Fruit fly (Drosophila melanogaster) whole organism, pupa: Measurements from ENCODE around the gene Caf1-55.

ENCODE experiments used
- CG12605 ChIP-seq: fragments of 200-800 bp; sonication (Bioruptor generic); IDR thresholded peaks from 2 replicates; pipeline ENCODE4 v1.3.6; 2022; ENCODE audit warnings: missing biosample characterization, missing genetic modification characterization
- CG13204 ChIP-seq: fragments of 200-800 bp; sonication (Bioruptor generic); optimal IDR thresholded peaks from 2 replicates; lab custom pipeline; 2018; ENCODE audit warnings: missing biosample characterization, mild to moderate bottlenecking, missing genetic modification characterization, moderate library complexity
- CG15710 ChIP-seq: fragments of 200-800 bp; sonication (Bioruptor generic); optimal IDR thresholded peaks from 2 replicates; lab custom pipeline; 2018; ENCODE audit warnings: missing biosample characterization, mild to moderate bottlenecking, missing genetic modification characterization, moderate library complexity
- Snoo ChIP-seq: fragments of 200-800 bp; sonication (Bioruptor generic); optimal IDR thresholded peaks from 3 replicates; lab custom pipeline; 2017; ENCODE audit warnings: missing biosample characterization, mild to moderate bottlenecking, missing genetic modification characterization, inconsistent platforms
- fd96Ca ChIP-seq: fragments of 200-800 bp; sonication (Bioruptor generic); IDR thresholded peaks from 3 replicates; pipeline ENCODE4 v1.3.6; 2022; ENCODE audit warnings: missing biosample characterization, missing genetic modification characterization
- gl ChIP-seq: fragments of 200-800 bp; sonication (Bioruptor generic); optimal IDR thresholded peaks from 2 replicates; lab custom pipeline; 2018; ENCODE audit warnings: missing biosample characterization, mild to moderate bottlenecking, missing genetic modification characterization
- rn ChIP-seq: fragments of 200-800 bp; sonication (Bioruptor generic); IDR thresholded peaks from 2 replicates; pipeline ENCODE4 v1.3.6; 2022; ENCODE audit warnings: missing biosample characterization, missing genetic modification characterization

dm6 chr3R:15263946-15264345, 38.6 kb downstream of the Caf1-55 start:
- TF ChIP-seq CG12605 (GFP tag; lab: Robert Waterston, UW) (no peak), gl (tag; lab: Kevin White, UChicago) (no peak), rn (GFP tag; lab: Robert Waterston, UW) (no peak), Snoo (tag; lab: Kevin White, UChicago) (no peak), fd96Ca (GFP tag; lab: Robert Waterston, UW) (no peak), CG13204 (GFP tag; lab: Kevin White, UChicago) (no peak), CG15710 (tag; lab: Kevin White, UChicago) (no peak)
